Worm (Caenorhabditis elegans): ENCODE data around the gene lin-23.
A peak's percentile ranks its signal among the peaks of the same experiment; 100 is the strongest.

lin-23 gene

DNA sequence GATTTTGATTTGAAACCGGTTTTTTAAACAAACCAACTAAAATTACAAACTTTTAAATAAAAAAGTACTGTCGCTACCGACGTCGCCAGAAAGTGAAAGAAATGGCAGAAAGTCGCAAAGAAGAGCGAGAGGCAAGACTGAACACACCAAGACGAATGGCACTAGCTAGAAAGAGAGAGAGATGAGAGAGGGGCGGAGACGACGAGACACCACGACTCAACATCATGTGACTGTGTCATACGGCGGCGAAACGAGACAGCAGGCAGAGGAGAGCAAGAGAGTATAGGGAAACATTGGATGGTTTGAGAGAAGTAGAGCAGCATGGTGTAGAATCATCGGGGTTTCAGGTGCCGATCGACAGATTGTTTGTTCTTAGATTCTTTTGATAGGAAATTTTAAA, 22.7 kb upstream of the lin-23 start (continued):
- TF ChIP-seq madf-3 (GFP tag; IDR thresholded peaks at IDR 0.05) (0 out of 2 replicates have a peak, but pooled peaks have one; percentile 67), snpc-1.3 (tag; optimal IDR thresholded peaks at IDR 0.05; ENCODE audit: insufficient read depth) (no peak), rcor-1 (GFP tag; IDR thresholded peaks at IDR 0.05) (0 out of 2 replicates have a peak, but pooled peaks have one; percentile 28), nhr-90 (tag; optimal IDR thresholded peaks at IDR 0.05) (no peak), F55B11.4 (tag; optimal IDR thresholded peaks at IDR 0.05; ENCODE audit: borderline replicate concordance, insufficient read depth) (no peak), rpc-1 (optimal IDR thresholded peaks at IDR 0.05) (no peak), rpc-1 (tag; optimal IDR thresholded peaks at IDR 0.05) (no peak), ZK185.1 (tag; optimal IDR thresholded peaks at IDR 0.05; ENCODE audit: poor library complexity, severe bottlenecking) (peak; percentile 83), Y53G8AR.9 (GFP tag; conservative IDR thresholded peaks at IDR 0.05) (peak; percentile 78), pbrm-1 (GFP tag; IDR thresholded peaks at IDR 0.05) (peak; percentile 72), Y79H2A.3 (GFP tag; conservative IDR thresholded peaks at IDR 0.05) (no peak)

DNA sequence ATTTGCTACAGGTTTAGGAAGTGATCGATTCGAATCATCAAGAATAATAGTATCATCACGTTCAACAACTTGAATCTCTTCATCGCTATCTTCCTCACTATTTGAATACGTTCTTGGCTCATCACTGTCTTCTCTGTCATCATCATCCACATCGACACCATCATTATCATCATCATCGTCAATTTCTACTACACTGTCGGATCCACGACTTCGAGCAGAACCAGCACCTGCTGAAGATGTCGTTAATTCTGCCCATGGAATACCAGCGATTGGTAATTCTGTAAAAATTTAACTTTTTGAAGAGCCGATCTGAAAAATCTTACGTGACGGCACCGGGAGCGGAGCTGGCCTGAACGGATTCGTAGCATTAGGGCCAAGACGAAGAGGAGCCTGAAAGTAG, 21.1 kb upstream of the lin-23 start:
- TF ChIP-seq T26A5.8 (tag; optimal IDR thresholded peaks at IDR 0.05) (no peak), tbp1 (GFP tag; optimal IDR thresholded peaks at IDR 0.05) (no peak), ccch-3 (GFP tag; optimal IDR thresholded peaks at IDR 0.05) (no peak), cebp-1 (GFP tag; IDR thresholded peaks at IDR 0.05) (no peak), cebp-1 (tag; optimal IDR thresholded peaks at IDR 0.05) (no peak), let-607 (tag; optimal IDR thresholded peaks at IDR 0.05) (no peak), chd-7 (tag; optimal IDR thresholded peaks at IDR 0.05) (no peak), F55B11.4 (tag; optimal IDR thresholded peaks at IDR 0.05; ENCODE audit: borderline replicate concordance, insufficient read depth) (no peak), ztf-6 (GFP tag; IDR thresholded peaks at IDR 0.05) (no peak), dpff-1 (tag; optimal IDR thresholded peaks at IDR 0.05) (no peak), ceh-40 (GFP tag; IDR thresholded peaks at IDR 0.05) (no peak), aptf-3 (GFP tag; IDR thresholded peaks at IDR 0.05) (no peak)

DNA sequence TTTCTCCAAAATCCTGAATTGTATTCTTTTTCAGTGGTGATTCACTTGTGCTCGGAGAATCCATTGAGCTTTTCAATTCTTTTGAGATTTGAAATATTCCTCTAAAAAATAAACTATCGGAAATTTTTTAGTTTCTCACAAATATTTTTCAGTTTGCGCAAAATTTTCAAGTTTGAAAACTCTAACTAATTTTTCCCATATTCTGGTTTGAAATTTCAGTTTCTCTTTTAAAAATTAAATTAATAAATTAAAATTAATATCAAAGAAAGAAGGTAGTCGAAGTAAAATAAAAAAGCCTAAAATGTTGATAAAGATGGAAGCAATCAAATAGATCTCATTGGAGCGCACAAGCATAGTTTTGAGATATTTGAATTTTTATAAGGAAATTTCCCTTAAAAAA, 19.2 kb upstream of the lin-23 start, which contains the start of gene C32D5.10:
Gene C32D5.10 (minus strand): TSS at position 101 of the 400 bp plus-strand sequence.
- no peak for TF ChIP-seq ceh-27 (GFP tag; optimal IDR thresholded peaks at IDR 0.05)
- TF ChIP-seq Y53F4B.3 (GFP tag; IDR thresholded peaks at IDR 0.05): no peak

DNA sequence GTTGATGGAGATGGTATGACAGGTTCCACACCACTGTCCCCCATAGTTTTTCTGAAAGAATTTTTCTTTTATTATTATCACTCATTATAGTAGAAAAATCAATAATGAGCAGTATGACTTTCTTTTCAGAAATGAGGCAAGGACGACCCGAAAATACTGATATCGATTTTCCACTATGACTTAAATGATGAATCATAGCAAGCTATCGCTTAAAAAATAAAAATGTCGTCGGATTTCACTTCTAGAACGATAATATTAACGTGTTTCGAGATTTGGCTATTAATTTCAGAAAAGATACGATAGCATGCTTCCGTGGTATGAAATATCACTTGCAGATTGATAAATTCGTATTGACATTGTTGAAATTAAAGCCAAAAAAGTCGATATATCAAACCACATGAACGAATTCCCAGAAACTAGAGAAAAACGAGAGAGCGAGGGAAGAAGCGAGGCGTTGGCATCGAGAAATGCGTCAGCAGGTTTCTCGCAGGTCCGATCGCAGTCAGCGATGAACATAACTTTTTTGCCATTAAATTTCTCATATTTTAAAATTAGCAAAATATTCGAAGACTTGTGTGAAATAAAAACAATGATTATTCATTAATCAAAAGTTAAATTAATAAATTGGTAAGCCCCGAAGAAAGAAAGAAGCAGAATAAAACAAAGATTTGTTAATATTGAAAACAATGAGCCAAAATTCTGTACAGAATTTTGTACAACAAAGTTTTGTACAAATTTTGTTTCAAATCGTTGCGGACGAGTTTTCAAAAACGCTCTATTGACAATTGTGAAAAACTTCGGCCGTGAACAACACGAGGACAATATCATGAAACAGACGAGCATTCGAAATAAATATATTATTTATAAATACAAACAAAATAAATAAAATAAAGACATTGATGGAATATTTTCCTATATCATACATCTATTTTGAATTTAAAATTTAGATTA, 15.4 kb upstream of the lin-23 start, which contains the start of gene C32D5.11:
Gene C32D5.11 (minus strand): TSS at position 51 of the 951 bp plus-strand sequence.
- TF ChIP-seq hlh-12 (tag; optimal IDR thresholded peaks at IDR 0.05) (no peak), tbp1 (GFP tag; optimal IDR thresholded peaks at IDR 0.05) (peak; percentile 16), madf-3 (GFP tag; IDR thresholded peaks at IDR 0.05) (no peak), xnd-1 (tag; optimal IDR thresholded peaks at IDR 0.05) (no peak), dpl-1 (GFP tag; optimal IDR thresholded peaks at IDR 0.05) (peak; percentile 22), F57C9.4 (tag; optimal IDR thresholded peaks at IDR 0.05) (no peak), sea-2 (GFP tag; IDR thresholded peaks at IDR 0.05) (no peak), let-526 (GFP tag; IDR thresholded peaks at IDR 0.05) (no peak), ekl-4 (GFP tag; IDR thresholded peaks at IDR 0.05) (no peak), tbx-9 (tag; optimal IDR thresholded peaks at IDR 0.05; ENCODE audit: borderline replicate concordance) (no peak), lin-26 (GFP tag; IDR thresholded peaks at IDR 0.05) (no peak), B0336.3 (GFP tag; IDR thresholded peaks at IDR 0.05) (0 out of 2 replicates have a peak, but pooled peaks have one; percentile 37), B0019.2 (GFP tag; conservative IDR thresholded peaks at IDR 0.05) (no peak), snpc-1.1 (tag; optimal IDR thresholded peaks at IDR 0.05; ENCODE audit: insufficient read depth) (no peak), ztf-25 (GFP tag; IDR thresholded peaks at IDR 0.05) (no peak), atf-7 (tag; optimal IDR thresholded peaks at IDR 0.05) (no peak), madf-6 (GFP tag; IDR thresholded peaks at IDR 0.05) (no peak), ceh-91 (GFP tag; IDR thresholded peaks at IDR 0.05) (0 out of 2 replicates have a peak, but pooled peaks have one; percentile 13), C06A6.2 (GFP tag; conservative IDR thresholded peaks at IDR 0.05) (no peak), nhr-90 (tag; optimal IDR thresholded peaks at IDR 0.05) (no peak), let-607 (tag; optimal IDR thresholded peaks at IDR 0.05) (peak in 1 of 2 experiments; percentile 49), lsy-27 (tag; optimal IDR thresholded peaks at IDR 0.05; ENCODE audit: borderline replicate concordance, insufficient read depth) (no peak)

Data from whole organism, young adult.